Worm (Caenorhabditis elegans) whole organism, L4 larva: ENCODE data around the gene scrm-7.

Experiments used
- ZK546.5 ChIP-seq, 2 experiments: sonication (generic microtip); optimal IDR thresholded peaks; 2 replicates each; lab custom pipeline; 2017; ENCODE audit warnings: missing biosample characterization in 2 of 2, missing genetic modification characterization in 2 of 2
- ceh-20 ChIP-seq: fragments of 200-800 bp; sonication (Bioruptor generic); IDR thresholded peaks from 2 replicates; pipeline ENCODE4 v1.3.6; 2022; ENCODE audit warnings: missing genetic modification reagents, missing genetic modification characterization, missing compliant biosample characterization
- ceh-28 ChIP-seq: fragments of 150-350 bp; optimal IDR thresholded peaks from 2 replicates; lab custom pipeline; 2014; ENCODE audit warnings: missing biosample characterization, missing genetic modification reagents, missing genetic modification characterization
- cey-2 ChIP-seq: sonication (generic microtip); optimal IDR thresholded peaks from 3 replicates; lab custom pipeline; 2017; ENCODE audit warnings: missing genetic modification characterization, mild to moderate bottlenecking, missing compliant biosample characterization, antibody characterized with exemption, borderline replicate concordance; ENCODE audit not compliant: insufficient read depth
- ctbp-1 ChIP-seq: fragments of 200-800 bp; sonication (Bioruptor generic); IDR thresholded peaks from 2 replicates; pipeline ENCODE4 v1.3.6; 2022; ENCODE audit warnings: missing genetic modification reagents, missing genetic modification characterization, missing compliant biosample characterization
- dmd-9 ChIP-seq: fragments of 200-800 bp; sonication (Bioruptor generic); IDR thresholded peaks from 2 replicates; pipeline ENCODE4 v1.3.6; 2022; ENCODE audit warnings: missing genetic modification reagents, missing genetic modification characterization, missing compliant biosample characterization
- egl-27 ChIP-seq: sonication (generic microtip); optimal IDR thresholded peaks from 3 replicates; lab custom pipeline; 2017; ENCODE audit warnings: missing biosample characterization, missing genetic modification reagents, missing genetic modification characterization
- jun-1 ChIP-seq: fragments of 150-350 bp; optimal IDR thresholded peaks from 2 replicates; lab custom pipeline; 2014; ENCODE audit warnings: missing biosample characterization, missing genetic modification reagents, missing genetic modification characterization
- mxl-3 ChIP-seq: fragments of 200-800 bp; sonication (Bioruptor generic); optimal IDR thresholded peaks from 2 replicates; lab custom pipeline; 2018; ENCODE audit warnings: mild to moderate bottlenecking, missing genetic modification characterization, missing compliant biosample characterization
- pha-4 ChIP-seq, 2 experiments: fragments of 150-350 bp in 1 of 2; fragments of 200-800 bp in 1 of 2; sonication (Bioruptor generic) in 1 of 2; IDR thresholded peaks in 1 of 2; optimal IDR thresholded peaks in 1 of 2; 2 replicates each; pipeline versions ENCODE4 v1.3.6 to Lab custom; 2014 to 2022; ENCODE audit warnings: missing genetic modification characterization in 2 of 2, missing genetic modification reagents in 2 of 2, missing biosample characterization in 1 of 2, missing compliant biosample characterization in 1 of 2
- skn-1 ChIP-seq: fragments of 150-350 bp; optimal IDR thresholded peaks from 2 replicates; lab custom pipeline; 2014; ENCODE audit warnings: missing biosample characterization, missing genetic modification characterization
- unc-39 ChIP-seq: sonication (generic microtip); optimal IDR thresholded peaks from 2 replicates; lab custom pipeline; 2017; ENCODE audit warnings: missing biosample characterization, missing genetic modification characterization

ce11 chrV:14788462-14788861, 8.9 kb upstream of the scrm-7 start:
- no peak for TF ChIP-seq pha-4 (GFP tag; IDR thresholded peaks at IDR 0.05; lab: Robert Waterston, UW)
- TF ChIP-seq pha-4 (tag; optimal IDR thresholded peaks at IDR 0.05; lab: Kevin White, UChicago): no peak
- TF ChIP-seq skn-1 (tag; lab: Kevin White, UChicago): no peak
- no peak for TF ChIP-seq unc-39
- TF ChIP-seq ZK546.5 (tag; optimal IDR thresholded peaks at IDR 0.05; lab: Kevin White, UChicago): no peak
- no peak for TF ChIP-seq mxl-3 (GFP tag; lab: Kevin White, UChicago)
- no peak for TF ChIP-seq jun-1 (tag; lab: Kevin White, UChicago)
- TF ChIP-seq dmd-9 (GFP tag; lab: Robert Waterston, UW): no peak
- no peak for TF ChIP-seq egl-27 (tag; lab: Kevin White, UChicago)
- TF ChIP-seq ceh-20: no peak
- no peak for TF ChIP-seq ctbp-1
- no peak for TF ChIP-seq cey-2 (tag; lab: Kevin White, UChicago)
- TF ChIP-seq ceh-28 (tag; lab: Kevin White, UChicago): no peak
